Worm (Caenorhabditis elegans) whole organism, early embryonic: ENCODE results near the gene F58A6.1.

Experiments used
- F13C5.2 ChIP-seq: sonication (generic microtip); optimal IDR thresholded peaks from 2 replicates; lab custom pipeline; 2017; ENCODE audit warnings: mild to moderate bottlenecking, missing genetic modification characterization, inconsistent platforms, missing compliant biosample characterization
- ama-1 ChIP-seq: fragments of 150-350 bp; optimal IDR thresholded peaks from 2 replicates; lab custom pipeline; 2014
- ets-7 ChIP-seq: sonication (generic microtip); optimal IDR thresholded peaks from 2 replicates; lab custom pipeline; 2016; ENCODE audit warnings: missing genotype, missing genetic modification characterization, missing compliant biosample characterization
- scrt-1 ChIP-seq: fragments of 200-800 bp; sonication (Bioruptor generic); IDR thresholded peaks from 2 replicates; pipeline ENCODE4 v1.3.6; 2022; ENCODE audit warnings: missing genetic modification characterization, missing compliant biosample characterization

ce11 chrII:5136296-5136767 lies 6.4 kb upstream of the F58A6.1 start, which contains the start of gene F58A6.2:
- TF ChIP-seq ets-7 (tag; lab: Kevin White, UChicago) (no peak), ama-1 (lab: Kevin White, UChicago) (no peak), scrt-1 (GFP tag; lab: Robert Waterston, UW) (no peak), F13C5.2 (tag; lab: Kevin White, UChicago) (no peak)
